Fruit fly (Drosophila melanogaster) whole organism, embryonic: ENCODE data around the gene Pez.

Experiments used
- Atf-2 ChIP-seq: fragments of 200-800 bp; sonication (Bioruptor generic); optimal IDR thresholded peaks from 2 replicates; lab custom pipeline; 2016; ENCODE audit warnings: missing biosample characterization, missing genetic modification characterization
- CG10366 ChIP-seq: fragments of 200-800 bp; sonication (Bioruptor generic); IDR thresholded peaks from 2 replicates; pipeline ENCODE4 v1.3.6; 2022; ENCODE audit warnings: missing biosample characterization, missing genetic modification characterization
- CG10979 ChIP-seq: fragments of 200-800 bp; sonication (Bioruptor generic); optimal IDR thresholded peaks from 2 replicates; lab custom pipeline; 2018; ENCODE audit warnings: missing biosample characterization, mild to moderate bottlenecking, missing genetic modification characterization, moderate library complexity
- CG11504 ChIP-seq: fragments of 200-800 bp; sonication (Bioruptor generic); optimal IDR thresholded peaks from 3 replicates; lab custom pipeline; 2019; ENCODE audit warnings: missing biosample characterization, mild to moderate bottlenecking, missing genetic modification characterization, moderate library complexity
- CG14710 ChIP-seq: fragments of 200-800 bp; sonication (Bioruptor generic); optimal IDR thresholded peaks from 3 replicates; lab custom pipeline; 2019; ENCODE audit warnings: missing biosample characterization, mild to moderate bottlenecking, missing genetic modification characterization, moderate library complexity
- CG14860 ChIP-seq: fragments of 200-800 bp; sonication (Bioruptor generic); IDR thresholded peaks from 3 replicates; pipeline ENCODE4 v1.3.6; 2022; ENCODE audit warnings: missing biosample characterization, missing genetic modification characterization; ENCODE audit not compliant: partially characterized antibody
- CG15269 ChIP-seq: fragments of 200-800 bp; sonication (Bioruptor generic); optimal IDR thresholded peaks from 2 replicates; lab custom pipeline; 2018; ENCODE audit warnings: missing biosample characterization, mild to moderate bottlenecking, missing genetic modification characterization, moderate library complexity
- CG16813 ChIP-seq: fragments of 200-800 bp; sonication (Bioruptor generic); IDR thresholded peaks from 3 replicates; pipeline ENCODE4 v1.3.6; 2022; ENCODE audit warnings: missing biosample characterization, missing genetic modification characterization; ENCODE audit not compliant: partially characterized antibody
- CG17802 ChIP-seq: fragments of 200-800 bp; sonication (Bioruptor generic); optimal IDR thresholded peaks from 2 replicates; lab custom pipeline; 2018; ENCODE audit warnings: missing biosample characterization, mild to moderate bottlenecking, missing genetic modification characterization, moderate library complexity
- CG1832 ChIP-seq: fragments of 200-800 bp; sonication (Bioruptor generic); optimal IDR thresholded peaks from 2 replicates; lab custom pipeline; 2017; ENCODE audit warnings: missing biosample characterization, mild to moderate bottlenecking, missing genetic modification characterization, inconsistent platforms
- CG2116 ChIP-seq: fragments of 200-800 bp; sonication (Bioruptor generic); optimal IDR thresholded peaks from 3 replicates; lab custom pipeline; 2018; ENCODE audit warnings: missing biosample characterization, mild to moderate bottlenecking, missing genetic modification characterization
- CG2889 ChIP-seq: fragments of 200-800 bp; sonication (Bioruptor generic); IDR thresholded peaks from 3 replicates; pipeline ENCODE4 v1.3.6; 2022; ENCODE audit warnings: missing biosample characterization, missing genetic modification characterization
- CG3838 ChIP-seq: fragments of 200-800 bp; sonication (Bioruptor generic); optimal IDR thresholded peaks from 3 replicates; lab custom pipeline; 2016; ENCODE audit warnings: missing biosample characterization, missing genetic modification characterization
- CG4360 ChIP-seq: fragments of 200-800 bp; sonication (Bioruptor generic); IDR thresholded peaks from 2 replicates; pipeline ENCODE4 v1.3.6; 2022; ENCODE audit warnings: missing biosample characterization, missing genetic modification characterization
- CG43689 ChIP-seq: fragments of 200-800 bp; sonication (Bioruptor generic); IDR thresholded peaks from 2 replicates; pipeline ENCODE4 v1.3.6; 2022; ENCODE audit warnings: missing biosample characterization, missing genetic modification characterization
- CG6854 ChIP-seq: fragments of 200-800 bp; sonication (Bioruptor generic); optimal IDR thresholded peaks from 3 replicates; lab custom pipeline; 2017; ENCODE audit warnings: missing biosample characterization, mild to moderate bottlenecking, missing genetic modification characterization
- CG8359 ChIP-seq: fragments of 200-800 bp; sonication (Bioruptor generic); optimal IDR thresholded peaks from 2 replicates; lab custom pipeline; 2017; ENCODE audit warnings: missing biosample characterization, mild to moderate bottlenecking, missing genetic modification characterization, borderline replicate concordance
- ERR ChIP-seq: fragments of 200-800 bp; sonication (Bioruptor generic); optimal IDR thresholded peaks from 2 replicates; lab custom pipeline; 2016; ENCODE audit warnings: missing biosample characterization, missing genetic modification characterization
- Fer2 ChIP-seq: fragments of 200-800 bp; sonication (Bioruptor generic); optimal IDR thresholded peaks from 2 replicates; lab custom pipeline; 2018; ENCODE audit warnings: missing biosample characterization, mild to moderate bottlenecking, missing genetic modification characterization, moderate library complexity
- Gsc ChIP-seq: fragments of 200-800 bp; sonication (Bioruptor generic); IDR thresholded peaks from 2 replicates; pipeline ENCODE4 v1.3.6; 2022; ENCODE audit warnings: missing biosample characterization, missing genetic modification characterization
- Lhr ChIP-seq: fragments of 200-800 bp; sonication (Bioruptor generic); optimal IDR thresholded peaks from 3 replicates; lab custom pipeline; 2017; ENCODE audit warnings: mild to moderate bottlenecking, missing biosample characterization, missing genetic modification reagents, missing genetic modification characterization
- Max ChIP-seq: fragments of 200-800 bp; sonication (Bioruptor generic); optimal IDR thresholded peaks from 2 replicates; lab custom pipeline; 2016; ENCODE audit warnings: missing biosample characterization, mild to moderate bottlenecking, missing genetic modification characterization
- Opbp ChIP-seq: fragments of 200-800 bp; sonication (Bioruptor generic); IDR thresholded peaks from 3 replicates; pipeline ENCODE4 v1.3.6; 2022; ENCODE audit warnings: missing biosample characterization, missing genetic modification characterization; ENCODE audit not compliant: partially characterized antibody
- Ravus ChIP-seq: fragments of 200-800 bp; sonication (Bioruptor generic); IDR thresholded peaks from 2 replicates; pipeline ENCODE4 v1.3.6; 2022; ENCODE audit warnings: missing biosample characterization, missing genetic modification characterization
- Sox102F ChIP-seq: fragments of 200-800 bp; sonication (Bioruptor generic); optimal IDR thresholded peaks from 2 replicates; lab custom pipeline; 2018; ENCODE audit warnings: missing biosample characterization, mild to moderate bottlenecking, missing genetic modification characterization, moderate library complexity
- Taf1 ChIP-seq: fragments of 200-800 bp; sonication (Bioruptor generic); IDR thresholded peaks from 2 replicates; pipeline ENCODE4 v1.3.6; 2022; ENCODE audit warnings: missing biosample characterization, missing genetic modification characterization
- Tbp ChIP-seq: fragments of >200 bp; optimal IDR thresholded peaks from 2 replicates; lab custom pipeline; 2018; ENCODE audit warnings: missing biosample characterization, missing genetic modification characterization
- YL-1 ChIP-seq: fragments of 200-800 bp; sonication (Bioruptor generic); optimal IDR thresholded peaks from 3 replicates; lab custom pipeline; 2017; ENCODE audit warnings: missing biosample characterization, mild to moderate bottlenecking, missing genetic modification characterization
- bigmax ChIP-seq: fragments of 200-800 bp; sonication (Bioruptor generic); optimal IDR thresholded peaks from 2 replicates; lab custom pipeline; 2018; ENCODE audit warnings: missing biosample characterization, mild to moderate bottlenecking, missing genetic modification characterization
- btn ChIP-seq: fragments of 200-800 bp; sonication (Bioruptor generic); optimal IDR thresholded peaks from 2 replicates; lab custom pipeline; 2016; ENCODE audit warnings: missing biosample characterization, missing genetic modification characterization
- caup ChIP-seq: fragments of 200-800 bp; sonication (Bioruptor generic); optimal IDR thresholded peaks from 3 replicates; lab custom pipeline; 2017; ENCODE audit warnings: missing biosample characterization, mild to moderate bottlenecking, missing genetic modification characterization, moderate library complexity; ENCODE audit not compliant: severe bottlenecking
- dysf ChIP-seq: fragments of 200-800 bp; sonication (Bioruptor generic); IDR thresholded peaks from 3 replicates; pipeline ENCODE4 v1.3.6; 2022; ENCODE audit warnings: missing biosample characterization, missing genetic modification characterization
- en ChIP-seq: fragments of 200-800 bp; sonication (Bioruptor generic); optimal IDR thresholded peaks from 2 replicates; lab custom pipeline; 2016; ENCODE audit warnings: missing biosample characterization, missing genetic modification characterization
- esg ChIP-seq: fragments of 200-800 bp; sonication (Bioruptor generic); conservative IDR thresholded peaks from 2 replicates; pipeline ENCODE4 v1.3.6; 2022; ENCODE audit warnings: missing biosample characterization, missing genetic modification characterization
- gfzf ChIP-seq: fragments of 200-800 bp; sonication (Bioruptor generic); optimal IDR thresholded peaks from 2 replicates; lab custom pipeline; 2016; ENCODE audit warnings: missing biosample characterization, mild to moderate bottlenecking, missing genetic modification characterization, moderate library complexity
- grn ChIP-seq: fragments of 200-800 bp; sonication (Bioruptor generic); optimal IDR thresholded peaks from 3 replicates; lab custom pipeline; 2017; ENCODE audit warnings: missing biosample characterization, missing genetic modification characterization
- gro ChIP-seq: fragments of 200-800 bp; sonication (Bioruptor generic); optimal IDR thresholded peaks from 2 replicates; lab custom pipeline; 2016; ENCODE audit warnings: missing biosample characterization, missing genetic modification characterization
- inv ChIP-seq: fragments of 200-800 bp; sonication (Bioruptor generic); IDR thresholded peaks from 2 replicates; pipeline ENCODE4 v1.3.6; 2022; ENCODE audit warnings: missing biosample characterization, missing genetic modification characterization; ENCODE audit not compliant: partially characterized antibody
- kni ChIP-seq: fragments of 200-800 bp; sonication (Bioruptor generic); optimal IDR thresholded peaks from 3 replicates; lab custom pipeline; 2017; ENCODE audit warnings: mild to moderate bottlenecking, missing biosample characterization, missing genetic modification reagents, missing genetic modification characterization
- knrl ChIP-seq: fragments of 200-800 bp; sonication (Bioruptor generic); IDR thresholded peaks from 3 replicates; pipeline ENCODE4 v1.3.6; 2022; ENCODE audit warnings: missing biosample characterization, missing genetic modification characterization; ENCODE audit not compliant: partially characterized antibody
- lbe ChIP-seq: fragments of 200-800 bp; sonication (Bioruptor generic); optimal IDR thresholded peaks from 2 replicates; lab custom pipeline; 2016; ENCODE audit warnings: missing biosample characterization, mild to moderate bottlenecking, missing genetic modification characterization
- odd ChIP-seq: fragments of 200-800 bp; sonication (Bioruptor generic); optimal IDR thresholded peaks from 2 replicates; lab custom pipeline; 2017; ENCODE audit warnings: missing biosample characterization, mild to moderate bottlenecking, missing genetic modification characterization
- onecut ChIP-seq: fragments of 200-800 bp; sonication (Bioruptor generic); IDR thresholded peaks from 2 replicates; pipeline ENCODE4 v1.3.6; 2022; ENCODE audit warnings: missing biosample characterization, missing genetic modification characterization
- peb ChIP-seq: fragments of 200-800 bp; sonication (Bioruptor generic); IDR thresholded peaks from 2 replicates; pipeline ENCODE4 v1.3.6; 2022; ENCODE audit warnings: missing biosample characterization, missing genetic modification characterization
- pnt ChIP-seq: fragments of 200-800 bp; sonication (Bioruptor generic); optimal IDR thresholded peaks from 3 replicates; lab custom pipeline; 2016; ENCODE audit warnings: missing biosample characterization, missing genetic modification characterization
- ssp ChIP-seq: fragments of 200-800 bp; sonication (Bioruptor generic); IDR thresholded peaks from 2 replicates; pipeline ENCODE4 v1.3.6; 2022; ENCODE audit warnings: missing biosample characterization, missing genetic modification characterization
- tgo ChIP-seq: fragments of 200-800 bp; sonication (Bioruptor generic); IDR thresholded peaks from 3 replicates; pipeline ENCODE4 v1.3.6; 2022; ENCODE audit warnings: missing biosample characterization, missing genetic modification characterization
- trh ChIP-seq: fragments of 200-800 bp; sonication (Bioruptor generic); optimal IDR thresholded peaks from 2 replicates; lab custom pipeline; 2016; ENCODE audit warnings: missing biosample characterization, missing genetic modification characterization
- z ChIP-seq: fragments of 200-800 bp; sonication (Bioruptor generic); IDR thresholded peaks from 3 replicates; pipeline ENCODE4 v1.3.6; 2022; ENCODE audit warnings: missing biosample characterization, missing genetic modification characterization
- zfh1 ChIP-seq: fragments of 200-800 bp; sonication (Bioruptor generic); IDR thresholded peaks from 3 replicates; pipeline ENCODE4 v1.3.6; 2022; ENCODE audit warnings: missing biosample characterization, missing genetic modification characterization

The Pez gene

dm6 chr2L:6351809-6352182 lies 13.3 kb upstream of the Pez start (continued):
- TF ChIP-seq CG17802 (tag; lab: Kevin White, UChicago) (peak; percentile 35), CG10979 (peak; percentile 74), knrl (GFP tag; lab: Robert Waterston, UW) (peak; percentile 47; the same call in 1 of the 3 replicates), caup (GFP tag; lab: Kevin White, UChicago) (peak; percentile 84), Opbp (GFP tag; lab: Robert Waterston, UW) (no peak; the same call in 2 of the 3 replicates), esg (peak; percentile 90), CG6854 (peak; percentile 72), YL-1 (GFP tag; lab: Kevin White, UChicago) (no peak), CG16813 (GFP tag; lab: Robert Waterston, UW) (peak; percentile 56; the same call in 2 of the 3 replicates), grn (peak; percentile 89), bigmax (GFP tag; lab: Kevin White, UChicago) (no peak), Sox102F (GFP tag; lab: Kevin White, UChicago) (peak; percentile 79), CG8359 (GFP tag; lab: Kevin White, UChicago) (no peak), Ravus (GFP tag; lab: Robert Waterston, UW) (peak; percentile 77), z (GFP tag; lab: Robert Waterston, UW) (no peak), pnt (peak; percentile 65), Max (GFP tag; lab: Kevin White, UChicago) (peak; percentile 69), Taf1 (GFP tag; lab: Robert Waterston, UW) (peak; percentile 90), CG11504 (tag; lab: Kevin White, UChicago) (peak; percentile 91), CG43689 (peak; percentile 69), CG14860 (GFP tag; lab: Robert Waterston, UW) (no peak), lbe (GFP tag; lab: Kevin White, UChicago) (no peak), gro (GFP tag; lab: Kevin White, UChicago) (peak; percentile 83), Atf-2 (peak; percentile 42), btn (GFP tag; lab: Kevin White, UChicago) (peak; percentile 15), CG2889 (GFP tag; lab: Robert Waterston, UW) (peak; percentile 71), CG4360 (GFP tag; lab: Robert Waterston, UW) (no peak), odd (peak; percentile 51), inv (GFP tag; lab: Robert Waterston, UW) (peak; percentile 61), Tbp (GFP tag; lab: Kevin White, UChicago) (no peak), Fer2 (tag; lab: Kevin White, UChicago) (peak; percentile 83), onecut (GFP tag; lab: Robert Waterston, UW) (peak; percentile 42), CG1832 (GFP tag; lab: Kevin White, UChicago) (no peak), ERR (GFP tag; lab: Kevin White, UChicago) (peak; percentile 66), ssp (peak; percentile 81), trh (GFP tag; lab: Kevin White, UChicago) (peak; percentile 41), CG10366 (GFP tag; lab: Robert Waterston, UW) (peak; percentile 81), peb (GFP tag; lab: Robert Waterston, UW) (peak; percentile 83), CG15269 (tag; lab: Kevin White, UChicago) (peak; percentile 91), Gsc (peak; percentile 63), kni (peak; percentile 16), CG14710 (tag; lab: Kevin White, UChicago) (peak; percentile 27), tgo (GFP tag; lab: Robert Waterston, UW) (peak; percentile 88), gfzf (no peak), CG3838 (no peak), dysf (peak; percentile 94), en (GFP tag; lab: Kevin White, UChicago) (peak; percentile 48), zfh1 (0 out of 3 replicates have a peak, but pooled peaks have one; percentile 47), Lhr (GFP tag; lab: Kevin White, UChicago) (peak; percentile 18), CG2116 (no peak)
